Worm (Caenorhabditis elegans) whole organism, young adult: ENCODE data around the gene EEED8.13.

Experiments
- B0336.3 ChIP-seq: fragments of 200-800 bp; sonication (Bioruptor generic); IDR thresholded peaks from 2 replicates; pipeline ENCODE4 v1.3.6; 2022; ENCODE audit warnings: missing genetic modification characterization, missing compliant biosample characterization
- C06A6.2 ChIP-seq: fragments of 200-800 bp; sonication (Bioruptor generic); conservative IDR thresholded peaks from 2 replicates; pipeline ENCODE4 v1.3.6; 2022; ENCODE audit warnings: missing genetic modification characterization, missing compliant biosample characterization
- D2030.7 ChIP-seq: fragments of 200-800 bp; sonication (Bioruptor generic); IDR thresholded peaks from 2 replicates; pipeline ENCODE4 v1.3.6; 2022; ENCODE audit warnings: missing genetic modification reagents, missing genetic modification characterization, missing compliant biosample characterization
- F10E7.11 ChIP-seq: sonication (generic microtip); optimal IDR thresholded peaks from 2 replicates; lab custom pipeline; 2017; ENCODE audit warnings: mild to moderate bottlenecking, missing genetic modification characterization, moderate library complexity, missing compliant biosample characterization
- F33H1.4 ChIP-seq: fragments of 200-800 bp; sonication (Bioruptor generic); IDR thresholded peaks from 2 replicates; pipeline ENCODE4 v1.3.6; 2022; ENCODE audit warnings: missing genetic modification reagents, missing genetic modification characterization, missing compliant biosample characterization
- F57C9.4 ChIP-seq: sonication (generic microtip); optimal IDR thresholded peaks from 2 replicates; lab custom pipeline; 2017; ENCODE audit warnings: mild to moderate bottlenecking, missing genetic modification characterization, missing compliant biosample characterization
- Y67H2A.10 ChIP-seq: fragments of 200-800 bp; sonication (Bioruptor generic); conservative IDR thresholded peaks from 2 replicates; pipeline ENCODE4 v1.3.6; 2022; ENCODE audit warnings: missing genetic modification reagents, missing genetic modification characterization, missing compliant biosample characterization
- aptf-2 ChIP-seq: fragments of 200-800 bp; sonication (Bioruptor generic); conservative IDR thresholded peaks from 2 replicates; pipeline ENCODE4 v1.3.6; 2022; ENCODE audit warnings: missing genetic modification reagents, missing genetic modification characterization, missing compliant biosample characterization
- ceh-58 ChIP-seq: fragments of 200-800 bp; sonication (Bioruptor generic); IDR thresholded peaks from 2 replicates; pipeline ENCODE4 v1.3.6; 2022; ENCODE audit warnings: missing genetic modification characterization, missing compliant biosample characterization
- dpff-1 ChIP-seq: sonication (generic microtip); optimal IDR thresholded peaks from 2 replicates; lab custom pipeline; 2017; ENCODE audit warnings: mild to moderate bottlenecking, missing genetic modification characterization, missing compliant biosample characterization
- egl-18 ChIP-seq: fragments of 200-800 bp; sonication (Bioruptor generic); IDR thresholded peaks from 2 replicates; pipeline ENCODE4 v1.3.6; 2022; ENCODE audit warnings: missing genetic modification reagents, missing genetic modification characterization, missing compliant biosample characterization
- egrh-3 ChIP-seq: fragments of 200-800 bp; sonication (Bioruptor generic); IDR thresholded peaks from 2 replicates; pipeline ENCODE4 v1.3.6; 2022; ENCODE audit warnings: missing genetic modification reagents, missing genetic modification characterization, missing compliant biosample characterization
- ekl-4 ChIP-seq: fragments of 200-800 bp; sonication (Bioruptor generic); IDR thresholded peaks from 2 replicates; pipeline ENCODE4 v1.3.6; 2022; ENCODE audit warnings: missing genetic modification reagents, missing genetic modification characterization, missing compliant biosample characterization
- ets-4 ChIP-seq: fragments of 200-800 bp; sonication (Bioruptor generic); optimal IDR thresholded peaks from 2 replicates; lab custom pipeline; 2018; ENCODE audit warnings: mild to moderate bottlenecking, missing genetic modification characterization, missing compliant biosample characterization
- hlh-12 ChIP-seq: sonication (generic microtip); optimal IDR thresholded peaks from 2 replicates; lab custom pipeline; 2016; ENCODE audit warnings: missing genetic modification characterization, missing compliant biosample characterization
- hlh-26 ChIP-seq: fragments of 200-800 bp; sonication (Bioruptor generic); conservative IDR thresholded peaks from 2 replicates; pipeline ENCODE4 v1.3.6; 2022; ENCODE audit warnings: missing genetic modification reagents, missing genetic modification characterization, missing compliant biosample characterization
- hmg-1.2 ChIP-seq: fragments of 200-800 bp; sonication (Bioruptor generic); IDR thresholded peaks from 2 replicates; pipeline ENCODE4 v1.3.6; 2022; ENCODE audit warnings: missing genetic modification reagents, missing genetic modification characterization, missing compliant biosample characterization
- hmg-20 ChIP-seq: fragments of 200-800 bp; sonication (Bioruptor generic); IDR thresholded peaks from 2 replicates; pipeline ENCODE4 v1.3.6; 2022; ENCODE audit warnings: missing genetic modification reagents, missing genetic modification characterization, missing compliant biosample characterization
- hrde-1 ChIP-seq: sonication (generic microtip); optimal IDR thresholded peaks from 2 replicates; lab custom pipeline; 2016; ENCODE audit warnings: missing genetic modification characterization, mild to moderate bottlenecking, missing compliant biosample characterization, moderate library complexity, missing genotype, missing genetic modification reagents, borderline replicate concordance
- lag-1 ChIP-seq: fragments of 200-800 bp; sonication (Bioruptor generic); IDR thresholded peaks from 2 replicates; pipeline ENCODE4 v1.3.6; 2022; ENCODE audit warnings: missing genetic modification reagents, missing genetic modification characterization, missing compliant biosample characterization
- let-526 ChIP-seq: fragments of 200-800 bp; sonication (Bioruptor generic); IDR thresholded peaks from 2 replicates; pipeline ENCODE4 v1.3.6; 2022; ENCODE audit warnings: missing genetic modification reagents, missing genetic modification characterization, missing compliant biosample characterization
- lin-35 ChIP-seq, 3 experiments: fragments of 150-350 bp in 2 of 3; sonication (generic microtip) in 1 of 3; optimal IDR thresholded peaks; 2 replicates each; lab custom pipeline; 2014 to 2018; ENCODE audit warnings: missing biosample characterization in 3 of 3, missing genetic modification characterization in 3 of 3, missing genetic modification reagents in 3 of 3
- lin-40 ChIP-seq: sonication (generic microtip); optimal IDR thresholded peaks from 2 replicates; lab custom pipeline; 2016; ENCODE audit warnings: missing genetic modification characterization, mild to moderate bottlenecking, missing compliant biosample characterization, missing genotype, missing genetic modification reagents
- lsl-1 ChIP-seq: fragments of 200-800 bp; sonication (Bioruptor generic); optimal IDR thresholded peaks from 2 replicates; lab custom pipeline; 2018; ENCODE audit warnings: mild to moderate bottlenecking, missing genetic modification characterization, moderate library complexity, missing compliant biosample characterization
- madf-10 ChIP-seq: sonication (generic microtip); optimal IDR thresholded peaks from 2 replicates; lab custom pipeline; 2016; ENCODE audit warnings: mild to moderate bottlenecking, missing genetic modification characterization, missing compliant biosample characterization
- madf-3 ChIP-seq: fragments of 200-800 bp; sonication (Bioruptor generic); IDR thresholded peaks from 2 replicates; pipeline ENCODE4 v1.3.6; 2022; ENCODE audit warnings: missing genetic modification reagents, missing genetic modification characterization, missing compliant biosample characterization
- mxl-1 ChIP-seq: sonication (generic microtip); optimal IDR thresholded peaks from 2 replicates; lab custom pipeline; 2016; ENCODE audit warnings: missing genetic modification characterization, missing compliant biosample characterization
- nfyb-1 ChIP-seq: fragments of 200-800 bp; sonication (Bioruptor generic); IDR thresholded peaks from 2 replicates; pipeline ENCODE4 v1.3.6; 2022; ENCODE audit warnings: missing genetic modification reagents, missing genetic modification characterization, missing compliant biosample characterization
- nhr-80 ChIP-seq: sonication (generic microtip); optimal IDR thresholded peaks from 2 replicates; lab custom pipeline; 2016; ENCODE audit warnings: missing genetic modification characterization, missing compliant biosample characterization
- pha-4 ChIP-seq: fragments of 150-350 bp; sonication (generic microtip); optimal IDR thresholded peaks from 2 replicates; lab custom pipeline; 2014; ENCODE audit warnings: missing biosample characterization, missing genetic modification reagents, missing genetic modification characterization
- sea-2 ChIP-seq: fragments of 200-800 bp; sonication (Bioruptor generic); IDR thresholded peaks from 2 replicates; pipeline ENCODE4 v1.3.6; 2022; ENCODE audit warnings: missing genetic modification characterization, missing compliant biosample characterization
- somi-1 ChIP-seq: fragments of 200-800 bp; sonication (Bioruptor generic); optimal IDR thresholded peaks from 2 replicates; lab custom pipeline; 2018; ENCODE audit warnings: mild to moderate bottlenecking, missing genetic modification characterization, missing compliant biosample characterization
- tbx-9 ChIP-seq: sonication (generic microtip); optimal IDR thresholded peaks from 2 replicates; lab custom pipeline; 2016; ENCODE audit warnings: borderline replicate concordance, missing genetic modification characterization, inconsistent platforms, missing compliant biosample characterization
- xnd-1 ChIP-seq: sonication (generic microtip); optimal IDR thresholded peaks from 2 replicates; lab custom pipeline; 2016; ENCODE audit warnings: missing genotype, missing genetic modification reagents, missing genetic modification characterization, missing compliant biosample characterization
- zfh-2 ChIP-seq: fragments of 200-800 bp; sonication (Bioruptor generic); conservative IDR thresholded peaks from 2 replicates; pipeline ENCODE4 v1.3.6; 2022; ENCODE audit warnings: missing genetic modification reagents, missing genetic modification characterization, missing compliant biosample characterization
- ztf-3 ChIP-seq: fragments of 200-800 bp; sonication (Bioruptor generic); optimal IDR thresholded peaks from 2 replicates; lab custom pipeline; 2018; ENCODE audit warnings: mild to moderate bottlenecking, missing genetic modification characterization, missing compliant biosample characterization

The EEED8.13 gene

ce11 chrII:5412467-5412866, at the start of gene EEED8.13, which contains the start of gene EEED8.18:
Gene EEED8.13, minus strand, starts transcription at chrII:5412567.
Gene EEED8.18, minus strand, starts transcription at chrII:5412610.
- TF ChIP-seq pha-4 (tag; lab: Kevin White, UChicago), result no peak
- no peak for TF ChIP-seq F10E7.11 (tag; lab: Kevin White, UChicago)

- TF ChIP-seq nfyb-1 (GFP tag; lab: Robert Waterston, UW) (no peak), ztf-3 (GFP tag; lab: Kevin White, UChicago) (no peak), ceh-58 (GFP tag; lab: Robert Waterston, UW) (no peak), F10E7.11 (tag; lab: Kevin White, UChicago) (no peak), D2030.7 (GFP tag; lab: Robert Waterston, UW) (no peak), madf-10 (tag; lab: Kevin White, UChicago) (no peak), tbx-9 (tag; lab: Kevin White, UChicago) (no peak), F57C9.4 (no peak), B0336.3 (GFP tag; lab: Robert Waterston, UW) (no peak), xnd-1 (tag; lab: Kevin White, UChicago) (no peak), ets-4 (GFP tag; lab: Kevin White, UChicago) (no peak), dpff-1 (no peak), sea-2 (GFP tag; lab: Robert Waterston, UW) (no peak), hmg-20 (GFP tag; lab: Robert Waterston, UW) (no peak), lin-35 (GFP tag; optimal IDR thresholded peaks at IDR 0.05; lab: Kevin White, UChicago) (no peak), lin-40 (no peak), nhr-80 (tag; lab: Kevin White, UChicago) (no peak), egrh-3 (GFP tag; lab: Robert Waterston, UW) (no peak), hlh-26 (GFP tag; lab: Robert Waterston, UW) (no peak), hrde-1 (tag; lab: Kevin White, UChicago) (no peak)
Measured at ce11 chrII:5460911-5461310, 48.5 kb upstream of the EEED8.13 start.

- TF ChIP-seq hmg-1.2, result peak; percentile 87
- TF ChIP-seq mxl-1, result no peak
- no peak for TF ChIP-seq let-526
- TF ChIP-seq aptf-2, result no peak
- no peak for TF ChIP-seq lag-1
- no peak for TF ChIP-seq hlh-12 (tag; lab: Kevin White, UChicago)
- TF ChIP-seq ceh-58 (GFP tag; lab: Robert Waterston, UW), result no peak
- no peak for TF ChIP-seq somi-1 (GFP tag; lab: Kevin White, UChicago)
Measured at ce11 chrII:5459534-5459933, 47.2 kb upstream of the EEED8.13 start.

- TF ChIP-seq F33H1.4 (GFP tag; lab: Robert Waterston, UW), result peak; percentile 57; the same call in 1 of the 2 replicates
- no peak for TF ChIP-seq zfh-2 (GFP tag; lab: Robert Waterston, UW)
- peak; percentile 80 for TF ChIP-seq lsl-1 (GFP tag; lab: Kevin White, UChicago)
- TF ChIP-seq xnd-1 (tag; lab: Kevin White, UChicago), result peak; percentile 39
- TF ChIP-seq egl-18 (GFP tag; lab: Robert Waterston, UW), result no peak
- TF ChIP-seq madf-3, result 0 out of 2 replicates have a peak, but pooled peaks have one; percentile 46
- no peak for TF ChIP-seq C06A6.2 (GFP tag; lab: Robert Waterston, UW)
- no peak for TF ChIP-seq Y67H2A.10 (GFP tag; lab: Robert Waterston, UW)
- TF ChIP-seq ekl-4 (GFP tag; lab: Robert Waterston, UW), result no peak
Measured at ce11 chrII:5458683-5459410, 46.5 kb upstream of the EEED8.13 start.
